Fruit fly (Drosophila melanogaster) whole organism, larva: ENCODE measurements around the gene CG42460.
A peak's percentile ranks its signal among the peaks of the same experiment; 100 is the strongest.

Experiments used
- noc ChIP-seq: fragments of 200-800 bp; sonication (Bioruptor generic); optimal IDR thresholded peaks from 3 replicates; lab custom pipeline; 2019; ENCODE audit warnings: missing biosample characterization, mild to moderate bottlenecking, missing genetic modification characterization, moderate library complexity

The CG42460 gene

dm6 chr2L:3353791-3354190 is 34.5 kb downstream of the CG42460 start:
- no peak for TF ChIP-seq noc (tag; lab: Kevin White, UChicago)

dm6 chr2L:3352927-3353326 is 35.4 kb downstream of the CG42460 start:
- no peak for TF ChIP-seq noc (tag; lab: Kevin White, UChicago)

DNA sequence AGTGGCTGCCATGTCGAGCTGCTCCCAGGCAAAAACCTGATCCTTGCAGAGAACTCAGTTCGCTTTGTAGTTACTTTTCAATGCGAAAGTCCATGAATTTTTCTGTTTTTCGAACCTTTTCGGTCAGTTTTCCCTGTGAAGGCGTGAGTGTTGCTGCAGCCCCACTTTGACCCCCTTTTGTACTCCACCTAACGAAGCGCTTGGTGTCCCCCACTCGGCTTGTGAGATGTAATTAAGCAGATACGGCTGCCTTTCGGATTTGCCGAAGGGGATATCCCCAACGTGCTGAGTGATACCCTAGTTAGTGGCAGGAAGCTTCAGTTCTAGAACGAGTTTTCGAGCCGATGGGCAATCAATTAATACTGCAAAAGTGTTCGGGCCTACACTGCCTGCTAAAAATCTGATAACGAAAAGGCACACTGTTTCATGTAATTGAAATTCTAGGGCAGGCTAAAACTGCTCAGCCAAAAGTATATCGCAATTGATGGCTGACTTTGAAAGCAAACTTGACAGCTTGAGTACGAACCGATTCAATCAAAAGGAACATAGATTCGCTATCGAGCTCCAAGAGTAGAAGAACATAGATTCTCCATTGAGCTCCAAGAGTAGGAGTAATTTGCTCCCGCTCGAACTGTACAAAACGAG is 36.6 kb downstream of the CG42460 start:
- TF ChIP-seq noc (tag; lab: Kevin White, UChicago): no peak

dm6 chr2L:3348146-3348747 is 40.0 kb downstream of the CG42460 start:
- no peak for TF ChIP-seq noc (tag; lab: Kevin White, UChicago)

- no peak for TF ChIP-seq noc (tag; lab: Kevin White, UChicago)
These were observed 41.8 kb downstream of the CG42460 start for dm6 chr2L:3346483-3346839.

DNA sequence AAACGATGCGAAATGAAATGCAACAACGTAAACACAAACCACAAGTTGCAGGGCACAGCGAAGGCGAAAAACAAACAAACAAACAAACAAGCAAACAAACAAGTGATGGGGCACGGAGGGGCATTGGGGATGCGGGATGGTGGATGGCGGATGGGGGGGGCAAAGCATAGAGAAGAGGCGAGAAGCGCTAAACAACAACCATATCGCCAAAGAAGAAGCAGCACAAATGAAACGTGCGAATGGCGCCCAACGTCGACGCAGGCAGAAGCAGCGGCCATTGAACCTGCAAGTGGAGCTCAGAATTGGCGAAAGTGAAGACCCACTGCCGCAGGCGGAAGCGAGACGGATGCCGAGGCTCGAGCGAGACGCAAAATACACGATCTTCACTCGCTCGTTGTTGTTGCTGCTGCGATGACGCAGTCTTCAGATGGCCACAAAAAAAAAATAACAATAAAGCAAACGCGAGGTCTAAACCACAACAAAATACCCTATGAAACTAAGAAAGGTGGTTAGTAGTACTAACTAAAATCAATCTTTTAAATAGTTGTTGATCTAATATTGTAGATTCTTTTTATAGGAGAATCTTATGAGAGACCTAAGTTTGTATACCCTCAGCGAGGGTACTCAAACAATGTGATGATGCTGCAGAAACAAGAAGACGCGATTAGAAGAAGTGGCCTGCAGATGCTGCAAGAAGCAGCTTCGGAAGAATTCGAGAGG is 42.4 kb downstream of the CG42460 start:
- TF ChIP-seq noc (tag; lab: Kevin White, UChicago): no peak

DNA sequence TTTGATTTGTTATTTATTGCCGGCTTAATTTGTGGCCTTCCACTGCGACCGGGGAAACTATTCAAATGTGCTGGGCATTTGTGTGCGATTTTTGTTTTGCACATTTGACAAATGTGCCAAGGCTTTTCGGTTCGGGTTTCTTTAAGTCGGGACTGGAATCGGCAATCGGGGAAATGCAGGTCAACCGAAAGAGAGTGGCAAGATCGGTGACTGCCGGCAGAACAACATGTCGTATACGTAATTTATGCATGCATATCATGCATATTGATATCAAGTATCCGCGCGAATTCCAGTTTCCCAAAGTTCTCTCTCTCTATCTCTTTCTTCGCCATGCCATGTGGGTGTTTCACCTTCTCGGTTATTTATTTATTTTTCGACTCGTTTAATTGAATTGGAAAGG is 45.9 kb downstream of the CG42460 start:
- no peak for TF ChIP-seq noc (tag; lab: Kevin White, UChicago)

DNA sequence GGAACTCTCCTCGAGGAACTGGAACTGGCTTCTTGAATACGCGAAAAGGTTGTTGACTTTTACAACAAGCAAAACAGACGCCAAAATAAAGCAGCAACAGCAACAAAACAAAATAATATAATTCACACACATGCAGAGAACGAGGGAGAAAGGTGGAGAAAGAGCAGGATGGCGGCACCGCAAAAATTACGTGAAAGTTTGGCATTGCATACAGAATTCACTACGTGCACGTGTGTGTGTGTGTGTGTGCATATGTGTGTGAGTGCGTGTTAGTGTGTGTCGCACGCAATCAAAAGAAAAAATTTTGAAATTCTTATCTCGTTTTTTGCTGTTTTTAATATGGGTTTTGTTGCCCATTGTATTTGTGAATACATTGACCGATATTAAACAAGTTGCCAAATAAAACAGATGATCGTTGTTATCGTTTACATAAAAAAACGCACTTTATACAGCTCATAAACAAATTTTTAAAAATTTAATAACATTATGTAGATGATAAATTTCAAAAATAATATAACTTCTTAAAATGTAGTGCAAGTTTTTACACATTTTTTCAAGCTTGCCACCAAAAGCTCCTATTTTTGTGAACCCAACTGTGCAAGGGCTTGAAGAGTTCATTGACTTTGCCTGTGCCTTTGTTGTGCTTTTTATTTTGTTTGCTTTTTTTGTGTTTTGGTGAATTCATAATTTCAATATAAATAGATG is 46.9 kb downstream of the CG42460 start:
- TF ChIP-seq noc (tag; lab: Kevin White, UChicago): peak; percentile 55

- no peak for TF ChIP-seq noc (tag; lab: Kevin White, UChicago)
These were observed 48.9 kb downstream of the CG42460 start for dm6 chr2L:3339420-3339819.

- TF ChIP-seq noc (tag; lab: Kevin White, UChicago): no peak
These were observed 49.6 kb downstream of the CG42460 start for dm6 chr2L:3338566-3339215.
